Worm (Caenorhabditis elegans): ENCODE data around the gene K11G9.5.

Gene K11G9.5

DNA sequence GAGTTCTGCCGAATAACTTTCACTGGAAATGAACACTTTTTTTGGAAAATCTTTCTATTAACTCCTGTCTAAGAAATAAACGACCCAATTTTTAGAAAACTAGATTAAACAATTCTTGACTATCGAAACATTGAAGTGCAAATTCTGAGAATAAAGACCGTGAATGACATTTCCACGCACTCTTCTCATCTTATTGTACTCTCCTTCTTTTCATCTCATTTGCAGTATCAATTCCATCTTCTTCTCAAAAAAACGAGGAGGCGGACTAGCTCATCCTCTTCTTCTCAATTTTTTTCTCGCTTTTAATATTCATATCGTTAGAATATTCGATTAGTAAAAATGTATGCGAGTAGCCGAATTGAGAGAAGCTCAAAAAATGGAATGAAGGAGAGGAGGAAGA lies 26.6 kb downstream of the K11G9.5 start:
- TF ChIP-seq unc-62 (GFP tag; optimal IDR thresholded peaks at IDR 0.05): no peak

DNA sequence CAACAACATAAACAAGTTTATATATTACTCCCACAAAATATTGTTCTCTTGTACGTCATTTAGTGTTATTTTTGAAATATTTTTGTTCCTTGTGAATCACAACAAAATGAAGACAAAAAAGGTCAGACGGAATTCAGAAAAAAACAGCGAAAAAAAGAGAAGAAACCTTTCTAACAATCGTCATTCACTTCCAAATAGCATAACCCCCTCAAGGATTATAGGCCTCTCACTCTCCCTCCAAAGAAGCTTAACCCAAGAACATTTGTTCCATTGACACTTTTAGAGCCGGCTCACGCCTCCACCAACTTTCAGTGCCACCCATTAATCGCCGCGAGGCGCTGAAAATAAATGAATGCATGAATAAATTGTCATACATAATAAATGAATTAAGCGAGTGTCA lies 28.8 kb downstream of the K11G9.5 start:
- no peak for TF ChIP-seq unc-62 (GFP tag; optimal IDR thresholded peaks at IDR 0.05)

DNA sequence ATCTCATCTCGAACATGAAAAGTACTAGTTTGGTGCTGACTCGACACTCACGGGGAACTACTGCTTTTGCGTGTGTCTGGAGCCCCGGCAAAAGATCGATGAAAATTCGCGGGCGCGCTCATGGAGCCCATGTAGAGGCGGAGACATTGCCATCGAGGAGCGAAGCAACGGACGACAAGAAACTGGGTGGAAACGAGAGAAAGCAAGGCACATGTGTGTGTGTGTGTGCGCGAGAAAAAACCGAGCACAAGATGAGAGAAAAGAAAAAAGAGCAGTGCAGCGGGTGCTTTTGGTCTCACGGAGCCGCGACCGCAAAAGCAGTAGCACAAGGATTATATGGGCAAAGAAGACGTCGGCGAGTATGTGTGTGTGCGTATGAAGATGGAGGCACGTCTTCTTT lies 29.5 kb downstream of the K11G9.5 start:
- TF ChIP-seq unc-62 (GFP tag; optimal IDR thresholded peaks at IDR 0.05): no peak

DNA sequence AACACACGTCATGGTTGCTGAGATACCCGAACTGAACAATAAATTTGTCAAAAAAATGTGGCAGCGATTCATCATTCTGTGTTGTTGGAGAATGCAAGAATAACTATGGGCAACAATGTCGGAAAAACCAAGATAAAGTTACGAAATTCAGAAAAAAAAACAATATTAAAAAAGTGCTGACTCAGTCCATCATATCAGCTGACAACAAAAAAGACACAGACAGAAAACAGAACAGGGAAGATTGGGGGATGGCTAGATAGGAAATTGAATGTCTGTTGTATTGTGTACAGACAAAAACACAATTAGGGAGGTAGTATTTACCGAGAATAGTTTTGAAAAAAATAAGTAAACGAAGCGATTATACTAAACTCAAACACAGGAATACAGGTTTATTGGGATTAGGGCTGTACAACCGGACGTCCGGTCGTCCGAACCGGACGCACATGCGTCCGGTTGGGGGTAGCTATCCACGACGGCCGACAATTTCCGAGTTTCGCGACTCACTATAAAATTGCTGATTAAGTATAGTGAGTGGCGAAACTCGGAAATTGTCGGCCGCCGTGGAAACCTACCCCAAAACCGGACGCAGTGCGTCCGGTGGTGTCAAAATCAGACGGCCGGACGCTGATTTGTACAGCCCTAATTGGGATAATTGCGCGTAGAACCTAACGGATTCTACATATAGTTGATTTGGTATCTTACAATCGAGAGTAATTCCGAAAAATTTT lies 30.6 kb downstream of the K11G9.5 start:
- TF ChIP-seq unc-62 (GFP tag; optimal IDR thresholded peaks at IDR 0.05): no peak

DNA sequence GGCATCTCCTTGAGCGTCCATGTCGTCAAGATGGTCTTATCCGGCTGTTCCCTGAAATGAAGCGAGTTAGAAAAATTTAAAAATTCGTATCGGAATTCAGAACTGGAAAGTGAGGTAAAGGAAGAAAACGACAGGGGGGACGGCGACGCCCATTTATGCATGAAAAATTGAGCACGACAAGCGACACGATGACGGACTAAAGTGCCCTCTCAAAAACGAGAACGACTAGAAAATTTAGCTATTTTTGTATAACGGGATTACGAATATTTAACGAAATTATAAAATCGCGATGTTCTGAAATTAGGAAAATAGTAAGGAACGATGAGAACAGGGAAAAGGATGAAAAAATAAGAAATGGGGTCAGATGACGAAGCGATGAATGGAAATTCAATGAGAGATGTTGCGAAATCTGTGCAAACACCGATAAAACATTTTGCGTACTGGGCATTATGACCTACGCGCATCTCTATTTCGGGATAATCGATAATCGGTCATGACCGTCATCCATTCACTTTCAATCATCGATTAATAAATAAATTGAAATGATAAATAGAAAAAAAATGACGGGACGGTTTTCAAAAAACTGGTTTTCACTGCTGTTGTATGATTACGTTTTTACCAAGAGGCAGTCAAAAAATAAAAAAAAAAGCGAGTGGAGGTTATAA lies 31.7 kb downstream of the K11G9.5 start, which contains the start of gene snb-1:
TSS of gene snb-1 (minus strand) at position 51 of the 665 bp plus-strand sequence.
- no peak for TF ChIP-seq unc-62 (GFP tag; optimal IDR thresholded peaks at IDR 0.05)

DNA sequence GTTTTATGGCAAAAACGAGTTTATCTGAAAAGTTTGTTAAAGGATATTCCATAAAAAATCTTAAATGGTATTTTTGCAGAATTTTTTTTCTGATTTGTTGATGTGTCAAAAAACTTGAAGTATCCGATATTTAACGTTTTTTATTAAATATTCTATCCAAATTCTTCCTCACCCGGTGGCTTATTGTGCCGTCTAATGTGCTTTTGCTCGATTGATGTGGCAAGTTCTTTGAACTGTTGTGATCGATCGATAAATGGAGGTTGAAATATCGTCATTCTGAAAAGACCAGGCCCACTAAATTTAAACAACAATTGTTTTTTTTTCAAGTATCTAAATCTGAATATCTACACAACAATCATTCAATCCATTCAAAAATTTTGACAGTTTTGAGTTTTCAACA lies 33.1 kb downstream of the K11G9.5 start, which contains the start of gene syx-18:
TSS of gene syx-18 (minus strand) at position 276 of the 400 bp plus-strand sequence.
- TF ChIP-seq unc-62 (GFP tag; optimal IDR thresholded peaks at IDR 0.05): no peak

DNA sequence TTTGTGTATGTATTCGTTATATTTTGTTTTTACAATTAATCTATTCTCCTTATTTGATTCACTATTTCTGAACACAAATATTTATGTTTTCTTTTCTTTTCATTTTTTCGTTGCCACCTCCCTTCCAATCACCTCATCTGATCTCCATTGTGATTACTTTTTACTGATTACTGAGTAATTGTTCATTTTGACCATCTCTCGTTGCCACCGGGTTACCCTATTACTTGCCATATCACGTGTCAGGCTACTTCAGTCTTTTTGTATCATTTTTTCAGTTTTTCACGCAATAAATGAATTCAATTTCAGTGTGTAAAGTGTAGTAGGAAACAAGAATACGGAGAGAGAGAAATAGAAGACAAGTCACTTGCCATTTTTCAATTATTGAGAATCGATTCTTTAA lies 36.2 kb downstream of the K11G9.5 start, which contains the start of gene T10H9.8:
TSS of gene T10H9.8 (plus strand) at position 301 of the 400 bp plus-strand sequence.
- TF ChIP-seq unc-62 (GFP tag; optimal IDR thresholded peaks at IDR 0.05): no peak

DNA sequence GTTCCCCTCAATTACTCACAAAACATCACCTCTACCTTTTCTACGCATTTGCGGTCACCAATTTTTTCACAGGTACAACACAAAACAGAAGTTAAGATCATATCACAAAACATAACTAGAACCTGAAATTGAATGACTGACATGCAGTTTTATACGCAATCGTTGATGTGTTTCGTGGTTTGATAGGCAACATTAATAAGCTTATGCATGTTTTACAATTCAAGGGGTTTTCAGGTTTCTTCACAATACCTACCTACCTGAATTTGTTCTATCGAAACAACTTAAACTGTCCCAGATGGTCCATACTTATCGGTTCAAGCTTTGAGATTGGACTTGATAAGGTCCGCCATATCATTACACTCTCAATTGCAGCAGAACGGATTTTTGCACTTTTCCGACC lies 37.8 kb downstream of the K11G9.5 start:
- TF ChIP-seq unc-62 (GFP tag; optimal IDR thresholded peaks at IDR 0.05): no peak

DNA sequence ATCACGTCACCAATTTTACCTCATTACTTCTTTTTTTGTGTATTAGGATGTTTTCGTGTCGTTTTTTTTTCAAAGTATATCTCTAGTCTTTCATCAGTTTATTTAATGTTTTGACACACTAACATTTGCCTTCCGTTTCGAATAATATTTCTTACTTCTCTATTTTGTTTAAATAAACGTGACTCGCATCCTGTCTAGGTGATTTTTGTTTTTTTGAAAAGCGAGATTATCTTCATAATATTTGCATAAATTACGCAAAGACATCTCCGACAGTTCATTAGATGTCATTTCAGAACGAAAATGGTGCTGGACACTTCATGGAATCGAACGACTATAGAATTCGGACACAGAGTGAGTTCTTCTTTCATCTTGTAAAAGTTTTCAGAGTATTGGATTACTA lies 39.0 kb downstream of the K11G9.5 start, which contains the start of gene T10H9.1:
TSS of gene T10H9.1 (plus strand) at position 301 of the 400 bp plus-strand sequence.
- no peak for TF ChIP-seq unc-62 (GFP tag; optimal IDR thresholded peaks at IDR 0.05)

DNA sequence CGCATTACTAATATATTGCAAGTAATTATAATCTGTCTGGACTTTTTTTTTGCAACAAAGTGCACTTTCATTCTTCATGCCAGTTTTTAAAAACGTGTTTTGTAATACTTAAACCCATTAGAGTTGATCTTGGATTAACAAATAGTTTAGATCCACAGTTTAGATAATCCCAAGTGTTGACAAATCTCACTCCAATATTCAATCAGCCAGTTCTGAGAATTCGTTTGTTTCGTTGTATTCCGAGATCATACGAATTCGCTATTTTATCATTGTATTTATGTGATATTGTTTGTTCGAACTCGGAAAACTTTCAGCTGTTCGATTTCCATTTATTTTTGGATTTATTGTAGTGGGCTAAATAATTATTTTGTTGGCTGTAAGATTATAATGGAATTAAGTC lies 42.5 kb downstream of the K11G9.5 start:
- no peak for TF ChIP-seq unc-62 (GFP tag; optimal IDR thresholded peaks at IDR 0.05)
